Fruit fly (Drosophila melanogaster) whole organism, prepupa: Measurements from ENCODE around the gene CG15719.

ENCODE experiments used
- CG11762 ChIP-seq: fragments of 200-800 bp; sonication (Bioruptor generic); optimal IDR thresholded peaks from 3 replicates; lab custom pipeline; 2016; ENCODE audit warnings: missing biosample characterization, missing genetic modification characterization; ENCODE audit not compliant: insufficient read depth
- CG11902 ChIP-seq: fragments of 200-800 bp; sonication (Bioruptor generic); optimal IDR thresholded peaks from 3 replicates; lab custom pipeline; 2016; ENCODE audit warnings: missing biosample characterization, missing genetic modification characterization
- CG15336 ChIP-seq: fragments of 200-800 bp; sonication (Bioruptor generic); IDR thresholded peaks from 2 replicates; pipeline ENCODE4 v1.3.6; 2022; ENCODE audit warnings: missing biosample characterization, missing genetic modification characterization
- CG1621 ChIP-seq: fragments of 200-800 bp; sonication (Bioruptor generic); optimal IDR thresholded peaks from 3 replicates; lab custom pipeline; 2018; ENCODE audit warnings: missing biosample characterization, mild to moderate bottlenecking, missing genetic modification characterization
- CG16779 ChIP-seq: fragments of 200-800 bp; sonication (Bioruptor generic); optimal IDR thresholded peaks from 3 replicates; lab custom pipeline; 2017; ENCODE audit warnings: missing biosample characterization, mild to moderate bottlenecking, missing genetic modification characterization
- CG3032 ChIP-seq: fragments of 200-800 bp; optimal IDR thresholded peaks from 2 replicates; lab custom pipeline; 2019; ENCODE audit warnings: missing biosample characterization, mild to moderate bottlenecking, missing genetic modification characterization, moderate library complexity
- CG3919 ChIP-seq: fragments of 200-800 bp; sonication (Bioruptor generic); optimal IDR thresholded peaks from 3 replicates; lab custom pipeline; 2016; ENCODE audit warnings: missing biosample characterization, missing genetic modification characterization
- CG6163 ChIP-seq: fragments of 200-800 bp; sonication (Bioruptor generic); IDR thresholded peaks from 3 replicates; pipeline ENCODE4 v1.3.6; 2022; ENCODE audit warnings: missing biosample characterization, missing genetic modification characterization
- CG6792 ChIP-seq: fragments of 200-800 bp; sonication (Bioruptor generic); optimal IDR thresholded peaks from 3 replicates; lab custom pipeline; 2016; ENCODE audit warnings: missing biosample characterization, missing genetic modification characterization
- CG6854 ChIP-seq: fragments of 200-800 bp; sonication (Bioruptor generic); optimal IDR thresholded peaks from 2 replicates; lab custom pipeline; 2017; ENCODE audit warnings: missing biosample characterization, mild to moderate bottlenecking, missing genetic modification characterization
- CG8119 ChIP-seq: fragments of 200-800 bp; sonication (Bioruptor generic); IDR thresholded peaks from 3 replicates; pipeline ENCODE4 v1.3.6; 2022; ENCODE audit warnings: missing biosample characterization, missing genetic modification characterization
- CG8319 ChIP-seq: fragments of 200-800 bp; sonication (Bioruptor generic); optimal IDR thresholded peaks from 3 replicates; lab custom pipeline; 2016; ENCODE audit warnings: missing biosample characterization, missing genetic modification characterization
- CG9139 ChIP-seq: fragments of 200-800 bp; sonication (Bioruptor generic); optimal IDR thresholded peaks from 3 replicates; lab custom pipeline; 2017; ENCODE audit warnings: missing biosample characterization, mild to moderate bottlenecking, missing genetic modification characterization
- Eip75B ChIP-seq: fragments of 200-800 bp; sonication (Bioruptor generic); optimal IDR thresholded peaks from 3 replicates; lab custom pipeline; 2016; ENCODE audit warnings: missing biosample characterization, missing genetic modification characterization
- Eip78C ChIP-seq: fragments of 200-800 bp; sonication (Bioruptor generic); peaks from one replicate; lab custom pipeline; 2016; ENCODE audit warnings: missing biosample characterization, missing genetic modification characterization
- Eip93F ChIP-seq: fragments of 200-800 bp; sonication (Bioruptor generic); optimal IDR thresholded peaks from 2 replicates; lab custom pipeline; 2016; ENCODE audit warnings: missing biosample characterization, mild to moderate bottlenecking, missing genetic modification characterization
- Ets21C ChIP-seq: fragments of 200-800 bp; sonication (Bioruptor generic); optimal IDR thresholded peaks from 3 replicates; lab custom pipeline; 2016; ENCODE audit warnings: missing biosample characterization, missing genetic modification characterization
- Ets96B ChIP-seq: fragments of 200-800 bp; optimal IDR thresholded peaks from 2 replicates; lab custom pipeline; 2019; ENCODE audit warnings: missing biosample characterization, mild to moderate bottlenecking, missing genetic modification characterization, moderate library complexity
- Hr38 ChIP-seq: sonication (Bioruptor generic); optimal IDR thresholded peaks from 2 replicates; lab custom pipeline; 2016; ENCODE audit warnings: missing biosample characterization, missing genetic modification characterization
- Hr4 ChIP-seq: fragments of 200-800 bp; sonication (Bioruptor generic); optimal IDR thresholded peaks from 3 replicates; lab custom pipeline; 2016; ENCODE audit warnings: missing biosample characterization, missing genetic modification characterization
- Lpt ChIP-seq: fragments of 200-800 bp; sonication (Bioruptor generic); optimal IDR thresholded peaks from 3 replicates; lab custom pipeline; 2016; ENCODE audit warnings: missing biosample characterization, missing genetic modification characterization
- Sox102F ChIP-seq: fragments of 200-800 bp; sonication (Bioruptor generic); optimal IDR thresholded peaks from 2 replicates; lab custom pipeline; 2016; ENCODE audit warnings: missing biosample characterization, mild to moderate bottlenecking, missing genetic modification characterization
- Sox15 ChIP-seq: fragments of 200-800 bp; sonication (Bioruptor generic); optimal IDR thresholded peaks from 3 replicates; lab custom pipeline; 2016; ENCODE audit warnings: missing biosample characterization, missing genetic modification characterization
- achi ChIP-seq: fragments of 200-800 bp; sonication (Bioruptor generic); optimal IDR thresholded peaks from 3 replicates; lab custom pipeline; 2016; ENCODE audit warnings: missing biosample characterization, missing genetic modification characterization
- cyc ChIP-seq: fragments of 200-800 bp; sonication (Bioruptor generic); optimal IDR thresholded peaks from 3 replicates; lab custom pipeline; 2016; ENCODE audit warnings: missing biosample characterization, missing genetic modification characterization
- dac ChIP-seq: fragments of 200-800 bp; sonication (Bioruptor generic); optimal IDR thresholded peaks from 2 replicates; lab custom pipeline; 2017; ENCODE audit warnings: missing biosample characterization, mild to moderate bottlenecking, missing genetic modification characterization
- dsx ChIP-seq: fragments of 200-800 bp; optimal IDR thresholded peaks from 3 replicates; lab custom pipeline; 2019; ENCODE audit warnings: missing biosample characterization, mild to moderate bottlenecking, missing genetic modification characterization, moderate library complexity; ENCODE audit not compliant: poor library complexity, severe bottlenecking
- eg ChIP-seq: fragments of 200-800 bp; sonication (Bioruptor generic); IDR thresholded peaks from 3 replicates; pipeline ENCODE4 v1.3.6; 2022; ENCODE audit warnings: missing biosample characterization, missing genetic modification characterization
- esn ChIP-seq: fragments of 200-800 bp; sonication (Bioruptor generic); optimal IDR thresholded peaks from 2 replicates; lab custom pipeline; 2016; ENCODE audit warnings: missing biosample characterization, mild to moderate bottlenecking, missing genetic modification characterization, moderate library complexity
- fd59A ChIP-seq: fragments of 200-800 bp; sonication (Bioruptor generic); optimal IDR thresholded peaks from 2 replicates; lab custom pipeline; 2017; ENCODE audit warnings: missing biosample characterization, mild to moderate bottlenecking, missing genetic modification characterization, missing genetic modification reagents
- fd85E ChIP-seq: fragments of 200-800 bp; sonication (Bioruptor generic); optimal IDR thresholded peaks from 3 replicates; lab custom pipeline; 2016; ENCODE audit warnings: missing biosample characterization, missing genetic modification characterization
- net ChIP-seq: fragments of 200-800 bp; sonication (Bioruptor generic); optimal IDR thresholded peaks from 3 replicates; lab custom pipeline; 2016; ENCODE audit warnings: missing biosample characterization, missing genetic modification characterization
- pdm3 ChIP-seq: fragments of 200-800 bp; sonication (Bioruptor generic); optimal IDR thresholded peaks from 3 replicates; lab custom pipeline; 2016; ENCODE audit warnings: missing biosample characterization, missing genetic modification characterization
- salr ChIP-seq, 2 experiments: fragments of 200-800 bp; sonication (Bioruptor generic); optimal IDR thresholded peaks; 3 replicates each; lab custom pipeline; 2016 to 2018; ENCODE audit warnings: missing biosample characterization in 2 of 2, missing genetic modification characterization in 2 of 2, mild to moderate bottlenecking in 1 of 2
- ss ChIP-seq, 2 experiments: fragments of 200-800 bp; sonication (Bioruptor generic); optimal IDR thresholded peaks; 2 replicates in 1 of 2; 3 replicates in 1 of 2; lab custom pipeline; 2017 to 2018; ENCODE audit warnings: mild to moderate bottlenecking in 2 of 2, missing biosample characterization in 2 of 2, missing genetic modification characterization in 2 of 2, moderate library complexity in 1 of 2
- svp ChIP-seq: fragments of 200-800 bp; sonication (Bioruptor generic); peaks from one replicate; lab custom pipeline; 2016; ENCODE audit warnings: missing biosample characterization, missing genetic modification characterization
- topi ChIP-seq: fragments of 200-800 bp; sonication (Bioruptor generic); optimal IDR thresholded peaks from 3 replicates; lab custom pipeline; 2016; ENCODE audit warnings: missing biosample characterization, missing genetic modification characterization
- vri ChIP-seq: fragments of 200-800 bp; sonication (Bioruptor generic); optimal IDR thresholded peaks from 3 replicates; lab custom pipeline; 2016; ENCODE audit warnings: missing biosample characterization, mild to moderate bottlenecking, missing genetic modification characterization

CG15719 gene

dm6 chrX:13004779-13005178 lies at the start of gene CG15719:
CG15719 (minus strand) TSS chrX:13004879.
- TF ChIP-seq CG8319 (GFP tag; lab: Kevin White, UChicago) (no peak), CG3032 (tag; lab: Kevin White, UChicago) (no peak), CG11902 (GFP tag; lab: Kevin White, UChicago) (no peak), ss (GFP tag; optimal IDR thresholded peaks at IDR 0.05; lab: Kevin White, UChicago) (no peak), CG6792 (GFP tag; lab: Kevin White, UChicago) (no peak), Hr4 (GFP tag; lab: Kevin White, UChicago) (no peak), CG6163 (GFP tag; lab: Robert Waterston, UW) (no peak), Lpt (GFP tag; lab: Kevin White, UChicago) (no peak), salr (GFP tag; optimal IDR thresholded peaks at IDR 0.05; lab: Kevin White, UChicago) (no peak), dsx (GFP tag; lab: Kevin White, UChicago) (no peak), CG3919 (GFP tag; lab: Kevin White, UChicago) (no peak), Eip78C (GFP tag; lab: Kevin White, UChicago) (no peak), CG16779 (tag; lab: Kevin White, UChicago) (no peak), vri (GFP tag; lab: Kevin White, UChicago) (no peak), CG9139 (GFP tag; lab: Kevin White, UChicago) (no peak), CG11762 (GFP tag; lab: Kevin White, UChicago) (no peak), svp (GFP tag; lab: Kevin White, UChicago) (no peak), net (no peak), CG8119 (no peak)

- peak; percentile 69 for TF ChIP-seq Eip78C (GFP tag; lab: Kevin White, UChicago)
- no peak for TF ChIP-seq fd59A
Observed at dm6 chrX:13023777-13024176, 19.1 kb upstream of the CG15719 start.

dm6 chrX:13021898-13022297 lies 17.2 kb upstream of the CG15719 start, which contains the start of gene CG2209:
CG2209 (plus strand) TSS chrX:13022198.
- TF ChIP-seq esn (GFP tag; lab: Kevin White, UChicago) (no peak), Sox102F (GFP tag; lab: Kevin White, UChicago) (no peak), svp (GFP tag; lab: Kevin White, UChicago) (no peak), CG1621 (no peak), CG6792 (GFP tag; lab: Kevin White, UChicago) (no peak), pdm3 (GFP tag; lab: Kevin White, UChicago) (no peak), CG6163 (GFP tag; lab: Robert Waterston, UW) (no peak), dac (GFP tag; lab: Kevin White, UChicago) (no peak), Ets96B (no peak), CG15336 (GFP tag; lab: Robert Waterston, UW) (no peak), Eip75B (GFP tag; lab: Kevin White, UChicago) (no peak), Eip93F (no peak), fd85E (GFP tag; lab: Kevin White, UChicago) (no peak), cyc (GFP tag; lab: Kevin White, UChicago) (no peak), Sox15 (no peak), salr (GFP tag; optimal IDR thresholded peaks at IDR 0.05; lab: Kevin White, UChicago) (no peak), eg (GFP tag; lab: Robert Waterston, UW) (no peak), CG6854 (GFP tag; lab: Kevin White, UChicago) (no peak), CG3919 (GFP tag; lab: Kevin White, UChicago) (no peak)

- TF ChIP-seq Ets21C (GFP tag; lab: Kevin White, UChicago) (no peak), salr (GFP tag; optimal IDR thresholded peaks at IDR 0.05; lab: Kevin White, UChicago) (no peak), dsx (GFP tag; lab: Kevin White, UChicago) (no peak), Hr38 (no peak), achi (GFP tag; lab: Kevin White, UChicago) (no peak), CG15336 (GFP tag; lab: Robert Waterston, UW) (no peak), topi (GFP tag; lab: Kevin White, UChicago) (no peak)
Observed at dm6 chrX:13012289-13012688, 7.6 kb upstream of the CG15719 start.
